Worm (Caenorhabditis elegans): ENCODE data around the gene hot-9.

Gene hot-9

DNA sequence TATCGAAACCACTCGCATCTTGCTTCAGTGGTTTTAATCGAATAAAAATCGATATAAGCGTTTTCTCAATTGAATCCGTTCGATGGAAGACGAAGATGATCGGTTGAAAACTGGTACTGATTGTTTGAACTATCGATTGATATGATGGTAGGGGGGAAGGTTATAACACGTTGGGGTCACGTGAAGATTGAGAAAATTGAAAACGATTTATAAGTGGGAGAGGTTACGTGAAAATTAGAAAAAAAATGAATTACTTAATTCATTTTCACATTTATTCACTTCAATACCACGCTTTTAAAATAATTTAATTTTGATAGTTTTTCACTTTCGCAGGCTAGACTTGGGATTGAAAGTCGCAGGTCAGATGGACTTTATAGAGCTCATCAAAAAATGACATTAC lies 15.7 kb upstream of the hot-9 start, which contains the start of gene C09B9.7:
TSS of gene C09B9.7 (minus strand) at position 101 of the 400 bp plus-strand sequence.
- TF ChIP-seq lin-32 (GFP tag; optimal IDR thresholded peaks at IDR 0.05) (no peak), mab-5 (tag; optimal IDR thresholded peaks at IDR 0.05) (no peak), unc-62 (GFP tag; optimal IDR thresholded peaks at IDR 0.05) (no peak), nhr-237 (tag; optimal IDR thresholded peaks at IDR 0.05) (no peak), elt-1 (tag; optimal IDR thresholded peaks at IDR 0.05; ENCODE audit: borderline replicate concordance, insufficient read depth) (no peak), nhr-76 (tag; optimal IDR thresholded peaks at IDR 0.05) (no peak), flh-1 (GFP tag; optimal IDR thresholded peaks at IDR 0.05) (no peak), ceh-39 (tag; optimal IDR thresholded peaks at IDR 0.05) (no peak), tbx-8 (GFP tag; optimal IDR thresholded peaks at IDR 0.05) (no peak), sptf-1 (tag; optimal IDR thresholded peaks at IDR 0.05) (no peak), bed-3 (GFP tag; optimal IDR thresholded peaks at IDR 0.05) (no peak), hlh-1 (tag; optimal IDR thresholded peaks at IDR 0.05) (no peak), sem-2 (GFP tag; optimal IDR thresholded peaks at IDR 0.05) (no peak), cnd-1 (tag; optimal IDR thresholded peaks at IDR 0.05) (no peak), mls-2 (tag; optimal IDR thresholded peaks at IDR 0.05) (no peak), elt-3 (tag; optimal IDR thresholded peaks at IDR 0.05) (no peak)

DNA sequence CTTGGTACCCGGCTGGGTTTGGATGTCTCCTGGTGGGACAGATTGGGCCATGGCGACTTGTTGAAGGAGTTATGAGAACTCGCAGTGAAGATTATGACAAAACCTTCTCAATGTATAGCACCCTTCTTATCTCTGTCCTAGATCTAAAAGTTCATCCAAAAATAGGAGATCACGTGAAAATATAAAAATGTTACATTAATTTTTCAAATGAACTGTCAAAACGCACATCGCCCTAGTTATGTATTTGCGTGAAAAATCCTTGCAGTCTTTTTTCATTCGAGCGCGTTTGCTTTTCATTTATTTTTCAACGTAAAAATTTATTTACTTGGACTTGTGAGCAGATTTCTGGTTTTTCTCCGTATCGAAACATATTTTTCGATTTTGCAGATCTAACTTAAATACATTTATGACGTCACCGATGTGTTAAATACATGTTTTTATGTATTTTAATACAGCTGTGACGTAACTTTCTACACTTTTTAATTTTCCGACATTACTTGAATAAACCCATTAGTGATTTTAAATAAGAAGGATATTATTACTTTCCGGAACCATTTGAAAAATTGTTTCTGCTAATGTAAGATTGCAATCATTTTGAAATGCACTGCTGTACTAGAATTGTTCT lies 10.8 kb upstream of the hot-9 start, which contains the start of gene msp-55:
TSS of gene msp-55 (minus strand) at position 51 of the 625 bp plus-strand sequence.
- TF ChIP-seq zip-8 (tag; optimal IDR thresholded peaks at IDR 0.05) (peak; percentile 97), bed-3 (GFP tag; optimal IDR thresholded peaks at IDR 0.05) (no peak)

DNA sequence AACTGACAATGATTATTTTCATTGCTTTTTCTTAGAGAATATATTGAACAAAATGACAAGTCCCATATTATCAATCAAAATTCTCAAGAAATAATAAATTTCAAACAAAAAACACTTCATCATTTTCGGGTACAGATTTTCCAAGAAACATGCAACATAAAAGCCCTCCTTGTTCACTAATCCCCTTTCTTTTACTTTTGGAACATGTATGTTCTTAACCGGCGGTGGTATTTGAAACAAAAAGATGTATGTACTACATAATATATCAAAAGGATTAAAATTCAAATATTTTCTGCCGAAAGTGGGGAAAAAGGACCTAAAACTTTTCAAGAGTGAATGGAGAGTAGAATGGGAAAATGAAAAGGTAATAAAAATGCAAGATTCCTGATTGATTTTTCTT lies 9.0 kb upstream of the hot-9 start:
- TF ChIP-seq ceh-39 (tag; optimal IDR thresholded peaks at IDR 0.05) (no peak), pha-4 (tag; optimal IDR thresholded peaks at IDR 0.05) (no peak), cnd-1 (tag; optimal IDR thresholded peaks at IDR 0.05) (no peak), nhr-2 (tag; optimal IDR thresholded peaks at IDR 0.05) (no peak), elt-3 (tag; optimal IDR thresholded peaks at IDR 0.05) (no peak)

- TF ChIP-seq unc-120 (tag; optimal IDR thresholded peaks at IDR 0.05; ENCODE audit: poor library complexity, severe bottlenecking) (no peak), ceh-83 (GFP tag; optimal IDR thresholded peaks at IDR 0.05) (peak; percentile 79)
These were observed 6.5 kb downstream of the hot-9 start for ce11 chrIV:5038744-5039143.

DNA sequence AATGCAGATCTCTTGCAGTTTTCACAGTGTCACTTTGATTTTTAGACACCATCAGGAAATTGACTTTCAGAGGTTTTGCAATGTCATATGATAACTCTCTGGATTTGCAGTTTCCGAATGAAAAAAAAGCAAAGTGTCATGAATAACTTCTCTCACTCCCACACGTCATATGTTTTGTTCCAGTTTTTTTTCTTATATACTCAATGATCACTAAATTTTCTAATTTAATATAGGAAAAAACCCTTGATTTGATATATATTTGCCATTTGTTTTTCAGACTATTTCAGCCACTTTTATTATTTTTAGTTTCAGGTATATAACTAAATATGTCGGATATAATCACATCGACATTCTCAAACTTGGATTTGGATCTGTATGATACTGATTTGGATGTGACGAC lies 7.8 kb downstream of the hot-9 start, which contains the start of gene C09B9.1:
TSS of gene C09B9.1 (plus strand) at position 301 of the 400 bp plus-strand sequence.
- no peak for TF ChIP-seq unc-62 (GFP tag; optimal IDR thresholded peaks at IDR 0.05)
- TF ChIP-seq flh-1 (GFP tag; optimal IDR thresholded peaks at IDR 0.05): no peak
- TF ChIP-seq ces-1 (GFP tag; optimal IDR thresholded peaks at IDR 0.05): no peak
- no peak for TF ChIP-seq nhr-28 (tag; optimal IDR thresholded peaks at IDR 0.05)
- TF ChIP-seq bed-3 (GFP tag; optimal IDR thresholded peaks at IDR 0.05): no peak
- no peak for TF ChIP-seq lin-13 (tag; optimal IDR thresholded peaks at IDR 0.05)
- no peak for TF ChIP-seq lin-32 (GFP tag; optimal IDR thresholded peaks at IDR 0.05)
- no peak for TF ChIP-seq nhr-237 (tag; optimal IDR thresholded peaks at IDR 0.05)
- TF ChIP-seq unc-39 (tag; optimal IDR thresholded peaks at IDR 0.05): no peak
- no peak for TF ChIP-seq cnd-1 (tag; optimal IDR thresholded peaks at IDR 0.05)
- TF ChIP-seq sem-2 (GFP tag; optimal IDR thresholded peaks at IDR 0.05): no peak

DNA sequence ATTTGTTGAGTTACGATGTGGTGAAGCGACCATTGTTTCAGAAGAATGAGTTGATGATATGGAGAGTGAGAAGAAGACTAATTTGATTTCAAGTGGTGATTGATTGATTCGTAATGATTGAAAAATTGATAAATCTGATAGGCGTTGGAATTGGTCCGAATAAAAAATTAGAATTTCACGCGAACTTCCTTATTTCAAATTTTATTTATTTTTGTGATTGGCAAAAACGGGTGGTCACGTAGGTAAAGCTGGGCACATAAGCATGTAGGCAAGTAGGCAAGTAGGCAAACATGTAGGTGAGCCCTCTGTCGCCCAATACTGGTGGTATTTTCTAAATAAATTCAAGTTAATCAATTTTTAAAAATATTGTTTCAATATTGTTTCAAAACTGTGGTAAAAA lies 12.0 kb downstream of the hot-9 start, which contains the start of gene C09B9.4:
TSS of gene C09B9.4 (minus strand) at position 101 of the 400 bp plus-strand sequence.
- TF ChIP-seq nhr-12 (tag; optimal IDR thresholded peaks at IDR 0.05) (no peak), pha-4 (tag; optimal IDR thresholded peaks at IDR 0.05) (no peak)

DNA sequence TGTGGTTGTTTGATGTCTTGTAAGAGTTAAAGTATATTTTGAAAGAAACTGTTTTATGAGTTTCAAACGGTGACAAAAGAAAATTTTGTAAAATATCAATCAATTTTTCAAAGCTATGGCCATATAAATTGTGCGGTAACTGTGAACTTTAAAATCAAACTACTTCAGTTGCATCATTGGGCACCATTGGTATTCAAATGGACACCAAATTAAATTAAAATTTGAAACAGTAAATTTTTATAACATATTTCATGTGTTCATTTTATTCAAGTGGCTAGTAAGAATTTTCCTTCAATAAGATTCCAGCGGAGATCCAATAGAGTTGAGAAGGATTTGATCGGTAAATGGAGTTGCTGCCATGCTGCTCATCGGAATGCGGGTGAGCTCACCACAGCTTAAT lies 13.9 kb downstream of the hot-9 start:
- no peak for TF ChIP-seq ztf-11 (tag; optimal IDR thresholded peaks at IDR 0.05)
- TF ChIP-seq unc-39 (tag; optimal IDR thresholded peaks at IDR 0.05): no peak
- TF ChIP-seq tbx-8 (GFP tag; optimal IDR thresholded peaks at IDR 0.05): no peak
